Worm (Caenorhabditis elegans) whole organism, L4 larva: ENCODE measurements around the gene C14B9.8.

ENCODE experiments used
- D1046.2 ChIP-seq: fragments of 200-800 bp; sonication (Bioruptor generic); IDR thresholded peaks from 2 replicates; pipeline ENCODE4 v1.3.6; 2022; ENCODE audit warnings: missing genetic modification characterization, missing compliant biosample characterization
- F26F4.8 ChIP-seq: fragments of 200-800 bp; sonication (Bioruptor generic); conservative IDR thresholded peaks from 2 replicates; pipeline ENCODE4 v1.3.6; 2022; ENCODE audit warnings: missing genetic modification characterization, missing compliant biosample characterization
- F44E2.7 ChIP-seq: fragments of 200-800 bp; sonication (Bioruptor generic); IDR thresholded peaks from 2 replicates; pipeline ENCODE4 v2.1.2; 2022; ENCODE audit warnings: missing genetic modification characterization, missing compliant biosample characterization
- T20F7.1 ChIP-seq: fragments of 200-800 bp; sonication (Bioruptor generic); optimal IDR thresholded peaks from 2 replicates; lab custom pipeline; 2018; ENCODE audit warnings: mild to moderate bottlenecking, missing genetic modification characterization, missing compliant biosample characterization
- Y5F2A.4 ChIP-seq: fragments of 200-800 bp; sonication (Bioruptor generic); optimal IDR thresholded peaks from 2 replicates; lab custom pipeline; 2018; ENCODE audit warnings: mild to moderate bottlenecking, missing genetic modification characterization, missing compliant biosample characterization
- ZK337.2 ChIP-seq: fragments of 200-800 bp; sonication (Bioruptor generic); IDR thresholded peaks from 2 replicates; pipeline ENCODE4 v1.3.6; 2022; ENCODE audit warnings: missing genetic modification reagents, missing genetic modification characterization, missing compliant biosample characterization
- aha-1 ChIP-seq: fragments of 150-350 bp; peaks from one replicate; lab custom pipeline; 2014; ENCODE audit warnings: missing biosample characterization, missing genetic modification characterization
- aly-2 ChIP-seq: sonication (generic microtip); optimal IDR thresholded peaks from 2 replicates; lab custom pipeline; 2018; ENCODE audit warnings: missing biosample characterization, missing genetic modification characterization
- arid-1 ChIP-seq: fragments of 200-800 bp; sonication (Bioruptor generic); conservative IDR thresholded peaks from 2 replicates; pipeline ENCODE4 v1.3.6; 2022; ENCODE audit warnings: missing genetic modification reagents, missing genetic modification characterization, missing compliant biosample characterization
- ceh-20 ChIP-seq: fragments of 200-800 bp; sonication (Bioruptor generic); IDR thresholded peaks from 2 replicates; pipeline ENCODE4 v1.3.6; 2022; ENCODE audit warnings: missing genetic modification reagents, missing genetic modification characterization, missing compliant biosample characterization
- ceh-28 ChIP-seq: fragments of 150-350 bp; optimal IDR thresholded peaks from 2 replicates; lab custom pipeline; 2014; ENCODE audit warnings: missing biosample characterization, missing genetic modification reagents, missing genetic modification characterization
- ceh-82 ChIP-seq: sonication (generic microtip); optimal IDR thresholded peaks from 2 replicates; lab custom pipeline; 2017; ENCODE audit warnings: missing biosample characterization, missing genetic modification characterization
- daf-16 ChIP-seq, 3 experiments: sonication (generic microtip); optimal IDR thresholded peaks; 2 replicates each; lab custom pipeline; 2016 to 2017; ENCODE audit warnings: missing genetic modification characterization in 3 of 3, missing genetic modification reagents in 3 of 3, mild to moderate bottlenecking in 2 of 3, missing compliant biosample characterization in 2 of 3, missing biosample characterization in 1 of 3, moderate library complexity in 1 of 3
- daf-19 ChIP-seq: fragments of 200-800 bp; sonication (Bioruptor generic); conservative IDR thresholded peaks from 2 replicates; pipeline ENCODE4 v1.3.6; 2022; ENCODE audit warnings: missing genetic modification characterization, missing compliant biosample characterization
- dmd-6 ChIP-seq: fragments of 200-800 bp; sonication (Bioruptor generic); IDR thresholded peaks from 2 replicates; pipeline ENCODE4 v1.3.6; 2022; ENCODE audit warnings: missing genetic modification reagents, missing genetic modification characterization, missing compliant biosample characterization
- dpl-1 ChIP-seq: fragments of 150-350 bp; optimal IDR thresholded peaks from 2 replicates; lab custom pipeline; 2014; ENCODE audit warnings: missing biosample characterization, missing genetic modification reagents, missing genetic modification characterization
- egl-43 ChIP-seq: fragments of 200-800 bp; sonication (Bioruptor generic); IDR thresholded peaks from 2 replicates; pipeline ENCODE4 v1.3.6; 2022; ENCODE audit warnings: missing genetic modification reagents, missing genetic modification characterization, missing compliant biosample characterization
- fos-1 ChIP-seq: fragments of 150-350 bp; optimal IDR thresholded peaks from 2 replicates; lab custom pipeline; 2014; ENCODE audit warnings: missing biosample characterization, missing genetic modification characterization
- hif-1 ChIP-seq, 2 experiments: sonication (generic microtip); optimal IDR thresholded peaks; 2 replicates each; lab custom pipeline; 2016 to 2017; ENCODE audit warnings: missing compliant biosample characterization in 2 of 2, missing genetic modification characterization in 2 of 2, missing genetic modification reagents in 2 of 2, missing genotype in 2 of 2, mild to moderate bottlenecking in 1 of 2
- hlh-30 ChIP-seq: sonication (generic microtip); optimal IDR thresholded peaks from 2 replicates; lab custom pipeline; 2017; ENCODE audit warnings: antibody characterized with exemption, mild to moderate bottlenecking, missing genetic modification characterization, missing compliant biosample characterization; ENCODE audit not compliant: insufficient read depth
- lim-7 ChIP-seq: fragments of 200-800 bp; sonication (Bioruptor generic); IDR thresholded peaks from 2 replicates; pipeline ENCODE4 v1.3.6; 2022; ENCODE audit warnings: missing genetic modification characterization, missing compliant biosample characterization
- lin-13 ChIP-seq: fragments of 150-350 bp; optimal IDR thresholded peaks from 2 replicates; lab custom pipeline; 2014; ENCODE audit warnings: missing biosample characterization, missing genetic modification reagents, missing genetic modification characterization
- lin-38 ChIP-seq: fragments of 200-800 bp; sonication (Bioruptor generic); IDR thresholded peaks from 2 replicates; pipeline ENCODE4 v1.3.6; 2022; ENCODE audit warnings: missing genetic modification reagents, missing genetic modification characterization, missing compliant biosample characterization
- lin-39 ChIP-seq: fragments of 150-350 bp; optimal IDR thresholded peaks from 2 replicates; lab custom pipeline; 2014; ENCODE audit warnings: missing biosample characterization, missing genetic modification reagents, missing genetic modification characterization
- lir-3 ChIP-seq: sonication (generic microtip); optimal IDR thresholded peaks from 2 replicates; lab custom pipeline; 2016; ENCODE audit warnings: mild to moderate bottlenecking, missing genetic modification characterization, missing compliant biosample characterization
- madf-5 ChIP-seq, 2 experiments: fragments of 200-800 bp; sonication (Bioruptor generic); IDR thresholded peaks; 2 replicates each; pipeline ENCODE4 v1.3.6; 2022; ENCODE audit warnings: missing compliant biosample characterization in 2 of 2, missing genetic modification characterization in 2 of 2
- mdt-29 ChIP-seq: fragments of 200-800 bp; sonication (Bioruptor generic); IDR thresholded peaks from 2 replicates; pipeline ENCODE4 v1.3.6; 2022; ENCODE audit warnings: missing genetic modification reagents, missing genetic modification characterization, missing compliant biosample characterization
- mep-1 ChIP-seq: fragments of 150-350 bp; sonication (generic microtip); optimal IDR thresholded peaks from 3 replicates; lab custom pipeline; 2014; ENCODE audit warnings: missing biosample characterization, missing genetic modification characterization
- nhr-10 ChIP-seq: fragments of 150-350 bp; optimal IDR thresholded peaks from 2 replicates; lab custom pipeline; 2014; ENCODE audit warnings: missing biosample characterization, missing genetic modification characterization
- nhr-102 ChIP-seq: sonication (generic microtip); optimal IDR thresholded peaks from 2 replicates; lab custom pipeline; 2016; ENCODE audit warnings: mild to moderate bottlenecking, missing genetic modification characterization, moderate library complexity, missing compliant biosample characterization
- nhr-11 ChIP-seq: fragments of 150-350 bp; optimal IDR thresholded peaks from 2 replicates; lab custom pipeline; 2014; ENCODE audit warnings: missing biosample characterization, missing genetic modification characterization
- nhr-111 ChIP-seq: fragments of 200-800 bp; sonication (Bioruptor generic); optimal IDR thresholded peaks from 2 replicates; lab custom pipeline; 2018; ENCODE audit warnings: mild to moderate bottlenecking, missing genetic modification characterization, missing compliant biosample characterization
- nhr-25 ChIP-seq: sonication (generic microtip); optimal IDR thresholded peaks from 2 replicates; lab custom pipeline; 2017; ENCODE audit warnings: missing genetic modification characterization, mild to moderate bottlenecking, missing compliant biosample characterization, antibody characterized with exemption, moderate library complexity, borderline replicate concordance; ENCODE audit not compliant: insufficient read depth
- nhr-28 ChIP-seq: fragments of 150-350 bp; optimal IDR thresholded peaks from 2 replicates; lab custom pipeline; 2014; ENCODE audit warnings: missing biosample characterization, missing genetic modification characterization
- nhr-42 ChIP-seq: fragments of 200-800 bp; sonication (Bioruptor generic); IDR thresholded peaks from 2 replicates; pipeline ENCODE4 v1.3.6; 2022; ENCODE audit warnings: missing genetic modification characterization, missing compliant biosample characterization
- nhr-48 ChIP-seq: sonication (generic microtip); optimal IDR thresholded peaks from 2 replicates; lab custom pipeline; 2016; ENCODE audit warnings: mild to moderate bottlenecking, missing genetic modification characterization, missing compliant biosample characterization
- nhr-76 ChIP-seq: fragments of 150-350 bp; optimal IDR thresholded peaks from 2 replicates; lab custom pipeline; 2014; ENCODE audit warnings: missing biosample characterization, missing genetic modification characterization
- nhr-77 ChIP-seq: fragments of 150-350 bp; optimal IDR thresholded peaks from 2 replicates; lab custom pipeline; 2014; ENCODE audit warnings: missing biosample characterization, missing genetic modification characterization
- pha-4 ChIP-seq, 2 experiments: fragments of 150-350 bp in 1 of 2; fragments of 200-800 bp in 1 of 2; sonication (Bioruptor generic) in 1 of 2; IDR thresholded peaks in 1 of 2; optimal IDR thresholded peaks in 1 of 2; 2 replicates each; pipeline versions ENCODE4 v1.3.6 to Lab custom; 2014 to 2022; ENCODE audit warnings: missing genetic modification characterization in 2 of 2, missing genetic modification reagents in 2 of 2, missing biosample characterization in 1 of 2, missing compliant biosample characterization in 1 of 2
- php-3 ChIP-seq: fragments of 200-800 bp; sonication (Bioruptor generic); IDR thresholded peaks from 2 replicates; pipeline ENCODE4 v1.3.6; 2022; ENCODE audit warnings: missing genetic modification reagents, missing genetic modification characterization, missing compliant biosample characterization
- rbr-2 ChIP-seq: sonication (generic microtip); optimal IDR thresholded peaks from 2 replicates; lab custom pipeline; 2016; ENCODE audit warnings: missing genotype, missing genetic modification characterization, missing compliant biosample characterization
- saeg-2 ChIP-seq: fragments of 200-800 bp; sonication (Bioruptor generic); IDR thresholded peaks from 2 replicates; pipeline ENCODE4 v1.3.6; 2022; ENCODE audit warnings: missing genetic modification reagents, missing genetic modification characterization, missing compliant biosample characterization
- skn-1 ChIP-seq: fragments of 150-350 bp; optimal IDR thresholded peaks from 2 replicates; lab custom pipeline; 2014; ENCODE audit warnings: missing biosample characterization, missing genetic modification characterization
- snpc-1.2 ChIP-seq: fragments of 200-800 bp; sonication (Bioruptor generic); IDR thresholded peaks from 2 replicates; pipeline ENCODE4 v1.3.6; 2022; ENCODE audit warnings: missing genetic modification reagents, missing genetic modification characterization, missing compliant biosample characterization
- snpc-4 ChIP-seq: fragments of 150-350 bp; optimal IDR thresholded peaks from 2 replicates; lab custom pipeline; 2014; ENCODE audit warnings: missing biosample characterization, missing genetic modification characterization
- tag-97 ChIP-seq: fragments of 200-800 bp; sonication (Bioruptor generic); IDR thresholded peaks from 2 replicates; pipeline ENCODE4 v1.3.6; 2022; ENCODE audit warnings: missing genetic modification characterization, missing compliant biosample characterization
- vab-7 ChIP-seq: fragments of 200-800 bp; sonication (Bioruptor generic); IDR thresholded peaks from 2 replicates; pipeline ENCODE4 v1.3.6; 2022; ENCODE audit warnings: missing genetic modification reagents, missing genetic modification characterization, missing compliant biosample characterization
- zag-1 ChIP-seq: fragments of 150-350 bp; optimal IDR thresholded peaks from 2 replicates; lab custom pipeline; 2014; ENCODE audit warnings: missing biosample characterization, missing genetic modification characterization
- zfp-2 ChIP-seq: sonication (generic microtip); optimal IDR thresholded peaks from 2 replicates; lab custom pipeline; 2016; ENCODE audit warnings: mild to moderate bottlenecking, missing genetic modification characterization, missing compliant biosample characterization

Gene C14B9.8

ce11 chrIII:8109459-8110057, 34.9 kb downstream of the C14B9.8 start (continued):
- TF ChIP-seq mep-1 (tag; lab: Kevin White, UChicago), result peak; percentile 82
- TF ChIP-seq zag-1 (tag; lab: Kevin White, UChicago), result no peak
- no peak for TF ChIP-seq saeg-2 (GFP tag; lab: Robert Waterston, UW)
- TF ChIP-seq lin-38 (GFP tag; lab: Robert Waterston, UW), result peak; percentile 79
- no peak for TF ChIP-seq lin-39 (tag; lab: Kevin White, UChicago)
- peak; percentile 74 for TF ChIP-seq dmd-6 (GFP tag; lab: Robert Waterston, UW)
- TF ChIP-seq nhr-77 (tag; lab: Kevin White, UChicago), result peak; percentile 62
- peak; percentile 70; the same call in 1 of the 2 replicates for TF ChIP-seq F26F4.8 (GFP tag; lab: Robert Waterston, UW)
- TF ChIP-seq nhr-25 (tag; lab: Kevin White, UChicago), result no peak
- peak; percentile 49 for TF ChIP-seq nhr-48 (tag; lab: Kevin White, UChicago)
- TF ChIP-seq nhr-10, result no peak
- peak; percentile 80; the same call in 1 of the 2 replicates for TF ChIP-seq F44E2.7 (GFP tag; lab: Robert Waterston, UW)
- peak; percentile 53 for TF ChIP-seq zfp-2 (tag; lab: Kevin White, UChicago)
- TF ChIP-seq lin-13 (GFP tag; lab: Kevin White, UChicago), result peak; percentile 69
- TF ChIP-seq nhr-28 (tag; lab: Kevin White, UChicago), result peak; percentile 33
- TF ChIP-seq rbr-2 (tag; lab: Kevin White, UChicago), result peak; percentile 72
- peak; percentile 42; the same call in 1 of the 2 replicates for TF ChIP-seq daf-19 (GFP tag; lab: Robert Waterston, UW)
- peak; percentile 85 for TF ChIP-seq ceh-20 (GFP tag; lab: Robert Waterston, UW)
- no peak for TF ChIP-seq snpc-4 (tag; lab: Kevin White, UChicago)
- TF ChIP-seq madf-5 (GFP tag; IDR thresholded peaks at IDR 0.05; lab: Robert Waterston, UW), result peak; percentile 72 to 80; a peak in 2 of 4 replicates
- peak; percentile 69; the same call in 1 of the 2 replicates for TF ChIP-seq snpc-1.2 (GFP tag; lab: Robert Waterston, UW)
- peak; percentile 51 for TF ChIP-seq nhr-102 (tag; lab: Kevin White, UChicago)
- peak; percentile 26 for TF ChIP-seq T20F7.1 (GFP tag; lab: Kevin White, UChicago)
- peak; percentile 87; the same call in 1 of the 2 replicates for TF ChIP-seq arid-1 (GFP tag; lab: Robert Waterston, UW)
- no peak for TF ChIP-seq fos-1 (tag; lab: Kevin White, UChicago)
- TF ChIP-seq hif-1 (tag; optimal IDR thresholded peaks at IDR 0.05; lab: Kevin White, UChicago), result peak in 1 of 2 experiments; percentile 31
- no peak for TF ChIP-seq tag-97 (GFP tag; lab: Robert Waterston, UW)
- peak; percentile 35 to 72 for TF ChIP-seq daf-16 (GFP tag; optimal IDR thresholded peaks at IDR 0.05; lab: Kevin White, UChicago)
- peak; percentile 52 for TF ChIP-seq daf-16 (tag; optimal IDR thresholded peaks at IDR 0.05; lab: Kevin White, UChicago)
- peak; percentile 27 for TF ChIP-seq nhr-111 (GFP tag; lab: Kevin White, UChicago)
- peak; percentile 73; the same call in 1 of the 2 replicates for TF ChIP-seq pha-4 (GFP tag; IDR thresholded peaks at IDR 0.05; lab: Robert Waterston, UW)
- no peak for TF ChIP-seq pha-4 (tag; optimal IDR thresholded peaks at IDR 0.05; lab: Kevin White, UChicago)
- peak; percentile 91 for TF ChIP-seq lim-7 (GFP tag; lab: Robert Waterston, UW)
- no peak for TF ChIP-seq Y5F2A.4 (GFP tag; lab: Kevin White, UChicago)
- peak; percentile 71 for TF ChIP-seq ZK337.2 (GFP tag; lab: Robert Waterston, UW)
- peak; percentile 96 for TF ChIP-seq egl-43 (GFP tag; lab: Robert Waterston, UW)
- TF ChIP-seq ceh-82 (tag; lab: Kevin White, UChicago), result no peak
- no peak for TF ChIP-seq aly-2 (tag; lab: Kevin White, UChicago)
- TF ChIP-seq nhr-42, result peak; percentile 71
- peak; percentile 61 for TF ChIP-seq hlh-30 (tag; lab: Kevin White, UChicago)
- peak; percentile 52 for TF ChIP-seq nhr-11 (tag; lab: Kevin White, UChicago)
- TF ChIP-seq php-3 (GFP tag; lab: Robert Waterston, UW), result no peak
- no peak for TF ChIP-seq ceh-28 (tag; lab: Kevin White, UChicago)
- TF ChIP-seq vab-7 (GFP tag; lab: Robert Waterston, UW), result peak; percentile 79
- peak; percentile 50 for TF ChIP-seq dpl-1 (GFP tag; lab: Kevin White, UChicago)
- TF ChIP-seq D1046.2 (GFP tag; lab: Robert Waterston, UW), result peak; percentile 87
- peak; percentile 68; the same call in 1 of the 2 replicates for TF ChIP-seq mdt-29 (GFP tag; lab: Robert Waterston, UW)
- peak; percentile 49 for TF ChIP-seq lir-3 (tag; lab: Kevin White, UChicago)
- no peak for TF ChIP-seq nhr-76 (tag; lab: Kevin White, UChicago)
- TF ChIP-seq aha-1 (tag; lab: Kevin White, UChicago), result peak; percentile 95
- TF ChIP-seq skn-1, result no peak
